Worm (Caenorhabditis elegans): Measurements from ENCODE around the gene T22F7.3.

DNA sequence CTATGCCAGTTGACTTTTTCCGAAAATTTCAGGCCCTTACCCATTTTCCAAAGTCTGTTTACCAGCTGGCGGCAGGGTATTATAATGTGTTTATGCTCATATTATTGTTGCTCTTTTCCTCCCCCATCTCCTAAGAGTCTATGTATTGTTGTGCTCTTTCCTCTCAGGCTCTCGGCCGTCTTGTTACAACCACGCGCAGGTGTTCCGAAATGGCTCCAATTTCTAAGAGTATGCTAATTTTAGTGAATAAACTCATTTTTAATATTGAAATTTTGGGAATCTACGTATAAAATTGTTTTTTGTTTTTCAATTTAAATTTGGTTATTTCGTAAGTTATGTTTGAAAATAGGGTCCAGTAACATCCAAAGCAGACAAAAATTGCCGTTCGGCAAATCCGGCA is 34.2 kb upstream of the T22F7.3 start:
- TF ChIP-seq Y53G8AR.9 (GFP tag; conservative IDR thresholded peaks at IDR 0.05) (no peak), egl-18 (GFP tag; IDR thresholded peaks at IDR 0.05) (no peak), ets-4 (GFP tag; optimal IDR thresholded peaks at IDR 0.05) (no peak), F52B5.7 (tag; optimal IDR thresholded peaks at IDR 0.05) (no peak), hsf-1 (GFP tag; IDR thresholded peaks at IDR 0.05) (no peak), snpc-3.4 (tag; optimal IDR thresholded peaks at IDR 0.05) (no peak), B0019.2 (GFP tag; conservative IDR thresholded peaks at IDR 0.05) (no peak), lin-35 (GFP tag; optimal IDR thresholded peaks at IDR 0.05) (no peak), nhr-27 (tag; optimal IDR thresholded peaks at IDR 0.05) (no peak), ama-1 (optimal IDR thresholded peaks at IDR 0.05) (no peak), ama-1 (GFP tag; optimal IDR thresholded peaks at IDR 0.05) (no peak), T26A5.8 (tag; optimal IDR thresholded peaks at IDR 0.05) (no peak), bed-2 (GFP tag; IDR thresholded peaks at IDR 0.05) (no peak), nhr-90 (tag; optimal IDR thresholded peaks at IDR 0.05) (no peak)
